Worm (Caenorhabditis elegans): ENCODE data around the gene anoh-1.

Gene anoh-1

DNA sequence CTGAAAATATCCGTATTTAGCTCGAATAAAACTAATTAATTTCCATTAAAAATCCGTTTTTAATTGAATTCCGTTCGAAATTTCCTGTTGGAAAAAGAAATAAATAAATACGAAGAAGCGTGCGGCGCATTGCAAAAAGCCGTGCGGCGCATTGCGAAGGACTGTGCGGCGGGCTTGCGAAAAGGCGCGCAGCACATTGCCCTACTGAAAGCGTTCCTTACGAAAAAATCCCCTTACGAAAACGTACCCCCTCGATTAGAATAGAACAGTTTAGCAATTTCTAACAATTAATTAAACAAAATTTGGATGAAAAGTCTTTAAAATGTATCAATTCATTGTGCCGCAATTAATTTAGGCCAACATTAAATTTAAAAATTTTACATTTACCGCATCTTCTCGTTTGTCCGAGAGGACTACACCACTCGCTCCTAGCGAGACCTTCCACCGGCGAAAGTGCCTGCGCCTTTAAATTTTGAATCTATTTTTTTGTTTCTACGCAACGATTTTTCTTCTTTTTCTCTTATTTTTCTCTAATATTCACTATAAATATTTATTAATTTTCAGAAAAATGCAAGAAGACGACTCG lies 50.0 kb downstream of the anoh-1 start, which contains the start of gene npp-18 (continued):
- TF ChIP-seq ceh-82 (tag; optimal IDR thresholded peaks at IDR 0.05): peak; percentile 52 to 78 (median 67)
- TF ChIP-seq xbp-1 (tag; optimal IDR thresholded peaks at IDR 0.05): peak; percentile 73

DNA sequence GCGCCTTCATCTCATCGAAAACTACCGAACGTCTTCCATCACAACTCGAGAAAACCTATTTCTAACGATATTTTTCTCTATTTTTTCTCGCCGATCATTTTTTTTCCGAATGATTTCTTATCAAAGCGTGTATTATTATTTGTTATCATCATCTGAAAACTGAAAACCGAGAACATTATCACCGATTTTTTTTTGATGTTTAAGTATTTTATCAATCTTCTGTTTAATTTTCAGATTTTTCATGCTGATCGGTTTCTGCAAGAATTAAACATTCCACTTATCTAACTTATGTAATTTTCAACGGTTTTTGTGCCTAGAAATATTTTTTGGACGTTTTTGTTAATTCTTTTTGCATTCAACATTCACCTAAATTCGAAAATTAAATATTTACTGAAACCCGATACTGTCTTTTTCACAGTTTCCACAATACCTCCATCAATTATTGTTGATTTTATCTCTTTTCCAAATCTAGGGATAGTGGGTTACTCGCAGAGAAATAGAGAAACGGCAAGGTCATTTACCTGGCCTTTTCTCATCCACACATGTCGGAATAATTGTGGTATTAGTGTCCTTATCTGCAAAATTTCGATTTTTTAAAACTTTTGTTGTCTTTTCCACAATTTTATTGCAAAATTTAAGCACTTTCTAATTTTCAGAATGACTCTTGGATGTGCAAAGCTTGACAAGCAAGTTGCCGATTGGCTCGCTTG lies 52.5 kb downstream of the anoh-1 start, which contains the start of gene pgm-2:
Gene pgm-2 (plus strand): TSS at position 657 of the 710 bp plus-strand sequence.
- TF ChIP-seq rnt-1 (tag; optimal IDR thresholded peaks at IDR 0.05) (peak; percentile 9), nhr-85 (tag) (peak; percentile 76), nhr-90 (tag; optimal IDR thresholded peaks at IDR 0.05; ENCODE audit: poor library complexity) (peak; percentile 22), egl-13 (tag; optimal IDR thresholded peaks at IDR 0.05) (no peak), aly-2 (tag; optimal IDR thresholded peaks at IDR 0.05) (peak; percentile 19), vab-15 (tag; optimal IDR thresholded peaks at IDR 0.05) (no peak), blmp-1 (tag; optimal IDR thresholded peaks at IDR 0.05) (peak; percentile 61), efl-1 (optimal IDR thresholded peaks at IDR 0.05) (peak in 1 of 2 experiments; percentile 19), efl-1 (GFP tag; optimal IDR thresholded peaks at IDR 0.05 in 1 of 2) (peak in 1 of 2 experiments; percentile 83), lin-15B (tag; optimal IDR thresholded peaks at IDR 0.05) (no peak), dpl-1 (GFP tag; optimal IDR thresholded peaks at IDR 0.05) (peak in 1 of 3 experiments; percentile 2), elt-2 (tag; optimal IDR thresholded peaks at IDR 0.05) (peak; percentile 18), skn-1 (tag; optimal IDR thresholded peaks at IDR 0.05) (peak; percentile 8), nhr-237 (tag; optimal IDR thresholded peaks at IDR 0.05) (no peak), mep-1 (tag; optimal IDR thresholded peaks at IDR 0.05) (peak; percentile 58), elt-3 (tag; optimal IDR thresholded peaks at IDR 0.05) (peak in 1 of 6 experiments; percentile 20), snu-23 (GFP tag; optimal IDR thresholded peaks at IDR 0.05) (peak; percentile 36), unc-62 (GFP tag; optimal IDR thresholded peaks at IDR 0.05) (no peak), nhr-47 (tag; optimal IDR thresholded peaks at IDR 0.05) (peak; percentile 2), lsy-2 (tag; optimal IDR thresholded peaks at IDR 0.05) (peak in 1 of 2 experiments; percentile 34)

DNA sequence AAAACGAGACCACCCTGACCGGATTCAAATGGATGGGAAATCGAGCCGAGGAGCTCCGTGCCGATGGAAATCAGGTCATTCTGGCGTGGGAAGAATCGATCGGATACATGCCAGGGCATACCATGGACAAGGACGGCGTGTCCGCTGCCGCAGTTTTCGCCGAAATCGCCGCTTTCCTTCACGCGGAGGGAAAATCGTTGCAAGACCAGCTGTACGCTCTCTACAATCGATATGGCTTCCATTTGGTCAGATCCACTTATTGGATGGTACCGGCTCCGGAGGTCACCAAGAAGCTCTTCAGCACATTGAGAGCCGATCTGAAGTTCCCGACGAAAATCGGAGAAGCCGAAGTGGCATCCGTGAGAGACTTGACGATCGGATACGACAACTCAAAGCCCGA lies 55.6 kb downstream of the anoh-1 start:
- TF ChIP-seq lsy-2 (tag; optimal IDR thresholded peaks at IDR 0.05) (no peak), egl-27 (tag; optimal IDR thresholded peaks at IDR 0.05) (no peak), elt-3 (tag; optimal IDR thresholded peaks at IDR 0.05) (no peak), unc-62 (GFP tag; optimal IDR thresholded peaks at IDR 0.05) (no peak), ceh-8 (GFP tag; optimal IDR thresholded peaks at IDR 0.05) (no peak)

DNA sequence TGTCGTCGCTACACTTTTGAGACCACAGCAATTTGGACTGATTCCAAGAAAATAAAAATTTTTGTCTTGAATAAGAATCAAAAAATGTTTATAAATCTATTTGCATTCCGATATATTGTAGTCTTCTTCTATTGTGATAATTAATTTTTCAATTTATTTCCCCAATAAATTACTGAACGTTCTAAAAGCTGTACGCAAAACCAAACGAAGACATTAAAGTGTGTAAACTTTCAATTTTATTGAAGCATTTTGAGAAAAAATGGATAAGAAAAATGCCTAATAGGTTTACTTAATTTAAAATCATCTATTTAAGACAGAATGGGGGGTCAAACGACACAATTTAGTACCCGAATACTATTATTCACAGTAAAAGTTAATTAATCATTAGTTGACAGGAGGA lies 56.2 kb downstream of the anoh-1 start:
- TF ChIP-seq sptf-1 (tag; optimal IDR thresholded peaks at IDR 0.05) (no peak), lin-15B (tag; optimal IDR thresholded peaks at IDR 0.05) (no peak), mdl-1 (tag; optimal IDR thresholded peaks at IDR 0.05) (no peak), dsc-1 (tag; optimal IDR thresholded peaks at IDR 0.05) (no peak), efl-1 (optimal IDR thresholded peaks at IDR 0.05) (no peak), efl-1 (GFP tag; optimal IDR thresholded peaks at IDR 0.05 in 1 of 2) (peak in 1 of 2 experiments; percentile 74), nhr-237 (tag; optimal IDR thresholded peaks at IDR 0.05) (no peak), unc-30 (tag; optimal IDR thresholded peaks at IDR 0.05) (no peak)
